Worm (Caenorhabditis elegans) whole organism, late embryonic: Measurements from ENCODE around the gene tasp-1.

Experiments
- C08G9.2 ChIP-seq: sonication (generic microtip); optimal IDR thresholded peaks from 2 replicates; lab custom pipeline; 2016; ENCODE audit warnings: mild to moderate bottlenecking, missing genetic modification characterization, moderate library complexity, missing compliant biosample characterization
- K02D7.2 ChIP-seq: sonication (generic microtip); optimal IDR thresholded peaks from 2 replicates; lab custom pipeline; 2017; ENCODE audit warnings: mild to moderate bottlenecking, missing genetic modification characterization, missing compliant biosample characterization
- ama-1 ChIP-seq: fragments of 150-350 bp; optimal IDR thresholded peaks from 2 replicates; lab custom pipeline; 2014
- ceh-14 ChIP-seq: sonication (generic microtip); optimal IDR thresholded peaks from 2 replicates; lab custom pipeline; 2016; ENCODE audit warnings: missing genotype, missing genetic modification characterization, missing compliant biosample characterization
- ceh-19 ChIP-seq: fragments of 200-800 bp; sonication (Bioruptor generic); optimal IDR thresholded peaks from 2 replicates; lab custom pipeline; 2018; ENCODE audit warnings: mild to moderate bottlenecking, missing genetic modification characterization, missing compliant biosample characterization
- ceh-24 ChIP-seq: sonication (generic microtip); optimal IDR thresholded peaks from 2 replicates; lab custom pipeline; 2016; ENCODE audit warnings: mild to moderate bottlenecking, missing genetic modification characterization, missing compliant biosample characterization
- ceh-31 ChIP-seq: sonication (generic microtip); optimal IDR thresholded peaks from 2 replicates; lab custom pipeline; 2016; ENCODE audit warnings: missing genetic modification characterization, missing compliant biosample characterization
- ceh-34 ChIP-seq: sonication (generic microtip); optimal IDR thresholded peaks from 2 replicates; lab custom pipeline; 2016; ENCODE audit warnings: mild to moderate bottlenecking, missing genetic modification characterization, missing compliant biosample characterization
- ceh-48 ChIP-seq: sonication (generic microtip); optimal IDR thresholded peaks from 2 replicates; lab custom pipeline; 2016; ENCODE audit warnings: missing genetic modification characterization, inconsistent platforms, missing compliant biosample characterization
- ceh-6 ChIP-seq: fragments of 200-800 bp; sonication (Bioruptor generic); optimal IDR thresholded peaks from 2 replicates; lab custom pipeline; 2018; ENCODE audit warnings: mild to moderate bottlenecking, missing genetic modification characterization, missing compliant biosample characterization
- ceh-9 ChIP-seq: sonication (generic microtip); optimal IDR thresholded peaks from 2 replicates; lab custom pipeline; 2016; ENCODE audit warnings: mild to moderate bottlenecking, missing genetic modification characterization, inconsistent platforms, missing compliant biosample characterization
- elt-2 ChIP-seq: sonication (generic microtip); optimal IDR thresholded peaks from 2 replicates; lab custom pipeline; 2016; ENCODE audit warnings: missing genetic modification reagents, missing genetic modification characterization, missing compliant biosample characterization
- elt-4 ChIP-seq: sonication (generic microtip); optimal IDR thresholded peaks from 2 replicates; lab custom pipeline; 2016; ENCODE audit warnings: missing genetic modification characterization, missing compliant biosample characterization
- ets-4 ChIP-seq: sonication (generic microtip); optimal IDR thresholded peaks from 2 replicates; lab custom pipeline; 2016; ENCODE audit warnings: missing genetic modification characterization, missing compliant biosample characterization
- eyg-1 ChIP-seq: sonication (generic microtip); optimal IDR thresholded peaks from 2 replicates; lab custom pipeline; 2016; ENCODE audit warnings: missing genotype, missing genetic modification characterization, missing compliant biosample characterization
- fax-1 ChIP-seq: sonication (generic microtip); optimal IDR thresholded peaks from 2 replicates; lab custom pipeline; 2016; ENCODE audit warnings: missing genotype, missing genetic modification characterization, missing compliant biosample characterization
- fkh-6 ChIP-seq: sonication (generic microtip); optimal IDR thresholded peaks from 2 replicates; lab custom pipeline; 2016; ENCODE audit warnings: missing genetic modification characterization, missing compliant biosample characterization
- gmeb-2 ChIP-seq: sonication (generic microtip); optimal IDR thresholded peaks from 2 replicates; lab custom pipeline; 2016; ENCODE audit warnings: missing genetic modification characterization, inconsistent platforms, missing compliant biosample characterization
- hlh-13 ChIP-seq: fragments of 200-800 bp; sonication (Bioruptor generic); optimal IDR thresholded peaks from 2 replicates; lab custom pipeline; 2018; ENCODE audit warnings: mild to moderate bottlenecking, missing genetic modification characterization, missing compliant biosample characterization
- lim-6 ChIP-seq: sonication (generic microtip); optimal IDR thresholded peaks from 2 replicates; lab custom pipeline; 2016; ENCODE audit warnings: missing genetic modification characterization, missing compliant biosample characterization
- lin-11 ChIP-seq: fragments of 200-800 bp; sonication (Bioruptor generic); optimal IDR thresholded peaks from 2 replicates; lab custom pipeline; 2018; ENCODE audit warnings: mild to moderate bottlenecking, missing genetic modification characterization, missing compliant biosample characterization
- madf-2 ChIP-seq: sonication (generic microtip); optimal IDR thresholded peaks from 2 replicates; lab custom pipeline; 2017; ENCODE audit warnings: missing genetic modification characterization, missing compliant biosample characterization
- mec-3 ChIP-seq: sonication (generic microtip); optimal IDR thresholded peaks from 2 replicates; lab custom pipeline; 2016; ENCODE audit warnings: borderline replicate concordance, missing genetic modification characterization, missing compliant biosample characterization
- nhr-232 ChIP-seq: sonication (generic microtip); optimal IDR thresholded peaks from 2 replicates; lab custom pipeline; 2016; ENCODE audit warnings: missing genetic modification characterization, missing compliant biosample characterization
- pax-1 ChIP-seq: fragments of 150-350 bp; optimal IDR thresholded peaks from 2 replicates; lab custom pipeline; 2014; ENCODE audit warnings: missing biosample characterization, missing genetic modification characterization
- pha-4 ChIP-seq: fragments of 150-350 bp; optimal IDR thresholded peaks from 2 replicates; lab custom pipeline; 2018; ENCODE audit warnings: missing biosample characterization, missing genetic modification reagents, missing genetic modification characterization
- pqm-1 ChIP-seq: sonication (generic microtip); optimal IDR thresholded peaks from 2 replicates; lab custom pipeline; 2016; ENCODE audit warnings: missing genetic modification characterization, missing compliant biosample characterization
- ref-2 ChIP-seq: sonication (generic microtip); optimal IDR thresholded peaks from 2 replicates; lab custom pipeline; 2016; ENCODE audit warnings: missing genetic modification characterization, missing compliant biosample characterization
- rnt-1 ChIP-seq: sonication (generic microtip); optimal IDR thresholded peaks from 2 replicates; lab custom pipeline; 2016; ENCODE audit warnings: missing genetic modification characterization, missing compliant biosample characterization
- sox-4 ChIP-seq: sonication (generic microtip); optimal IDR thresholded peaks from 2 replicates; lab custom pipeline; 2017; ENCODE audit warnings: mild to moderate bottlenecking, missing genetic modification characterization, inconsistent platforms, missing compliant biosample characterization
- tbx-2 ChIP-seq: sonication (generic microtip); optimal IDR thresholded peaks from 2 replicates; lab custom pipeline; 2016; ENCODE audit warnings: missing genetic modification characterization, missing compliant biosample characterization
- tbx-7 ChIP-seq: sonication (generic microtip); optimal IDR thresholded peaks from 2 replicates; lab custom pipeline; 2016; ENCODE audit warnings: missing genotype, missing genetic modification characterization, missing compliant biosample characterization
- unc-3 ChIP-seq, 2 experiments: fragments of 200-800 bp in 1 of 2; sonication (Bioruptor generic) in 1 of 2; sonication (generic microtip) in 1 of 2; conservative IDR thresholded peaks in 1 of 2; optimal IDR thresholded peaks in 1 of 2; 2 replicates each; pipeline versions ENCODE4 v1.3.6 to Lab custom; 2016 to 2022; ENCODE audit warnings: missing compliant biosample characterization in 2 of 2, missing genetic modification characterization in 2 of 2, missing genetic modification reagents in 1 of 2
- unc-55 ChIP-seq: sonication (generic microtip); optimal IDR thresholded peaks from 2 replicates; lab custom pipeline; 2017; ENCODE audit warnings: missing biosample characterization, missing genetic modification reagents, missing genetic modification characterization
- unc-86 ChIP-seq: sonication (generic microtip); optimal IDR thresholded peaks from 2 replicates; lab custom pipeline; 2016; ENCODE audit warnings: missing genetic modification characterization, missing compliant biosample characterization
- zip-5 ChIP-seq: sonication (generic microtip); optimal IDR thresholded peaks from 2 replicates; lab custom pipeline; 2016; ENCODE audit warnings: missing genetic modification characterization, missing compliant biosample characterization

Gene tasp-1

ce11 chrIII:10758422-10758821 is 685 bp upstream of the tasp-1 start, which contains the start of gene K01G5.10:
K01G5.10 (minus strand) TSS chrIII:10758522.
- TF ChIP-seq rnt-1 (tag; lab: Kevin White, UChicago): no peak
- TF ChIP-seq unc-86: no peak
- no peak for TF ChIP-seq unc-3 (GFP tag; conservative IDR thresholded peaks at IDR 0.05; lab: Robert Waterston, UW)
- TF ChIP-seq unc-3 (tag; optimal IDR thresholded peaks at IDR 0.05; lab: Kevin White, UChicago): no peak
- no peak for TF ChIP-seq mec-3 (tag; lab: Kevin White, UChicago)
- TF ChIP-seq ceh-31 (tag; lab: Kevin White, UChicago): no peak
- no peak for TF ChIP-seq lin-11 (tag; lab: Kevin White, UChicago)
- TF ChIP-seq fkh-6: no peak
- TF ChIP-seq ceh-6 (GFP tag; lab: Kevin White, UChicago): no peak

ce11 chrIII:10763032-10763431 is 3.9 kb downstream of the tasp-1 start, which contains the start of gene dpy-28:
dpy-28 (plus strand) TSS chrIII:10763131.
- no peak for TF ChIP-seq ceh-14
- no peak for TF ChIP-seq zip-5 (tag; lab: Kevin White, UChicago)
- no peak for TF ChIP-seq gmeb-2 (tag; lab: Kevin White, UChicago)
- TF ChIP-seq ref-2 (tag; lab: Kevin White, UChicago): no peak
- no peak for TF ChIP-seq C08G9.2 (tag; lab: Kevin White, UChicago)
- TF ChIP-seq tbx-2 (tag; lab: Kevin White, UChicago): no peak
- no peak for TF ChIP-seq sox-4 (tag; lab: Kevin White, UChicago)
- no peak for TF ChIP-seq hlh-13 (GFP tag; lab: Kevin White, UChicago)
- TF ChIP-seq lin-11 (tag; lab: Kevin White, UChicago): no peak
- no peak for TF ChIP-seq ceh-19
- TF ChIP-seq unc-55 (GFP tag; lab: Kevin White, UChicago): no peak
- TF ChIP-seq ceh-31 (tag; lab: Kevin White, UChicago): no peak
- TF ChIP-seq madf-2: no peak
- TF ChIP-seq elt-4 (tag; lab: Kevin White, UChicago): no peak
- TF ChIP-seq nhr-232 (tag; lab: Kevin White, UChicago): no peak
- no peak for TF ChIP-seq K02D7.2 (tag; lab: Kevin White, UChicago)
- TF ChIP-seq ceh-24 (tag; lab: Kevin White, UChicago): no peak
- TF ChIP-seq lim-6 (tag; lab: Kevin White, UChicago): no peak

- TF ChIP-seq pha-4 (tag; lab: Kevin White, UChicago) (no peak), sox-4 (tag; lab: Kevin White, UChicago) (no peak), ets-4 (no peak), ceh-48 (tag; lab: Kevin White, UChicago) (no peak), ceh-34 (tag; lab: Kevin White, UChicago) (no peak), fax-1 (tag; lab: Kevin White, UChicago) (no peak), ref-2 (tag; lab: Kevin White, UChicago) (no peak)
Observed at ce11 chrIII:10769693-10770092, 10.6 kb downstream of the tasp-1 start.

ce11 chrIII:10781553-10781952 is 22.4 kb downstream of the tasp-1 start, which contains the start of gene ptr-19:
ptr-19 (plus strand) TSS chrIII:10781853.
- TF ChIP-seq zip-5 (tag; lab: Kevin White, UChicago) (no peak), fax-1 (tag; lab: Kevin White, UChicago) (no peak), ama-1 (lab: Kevin White, UChicago) (no peak), elt-2 (no peak), pqm-1 (tag; lab: Kevin White, UChicago) (no peak), eyg-1 (no peak), lin-11 (tag; lab: Kevin White, UChicago) (no peak), ceh-9 (tag; lab: Kevin White, UChicago) (no peak), tbx-7 (tag; lab: Kevin White, UChicago) (no peak)

ce11 chrIII:10783052-10783451 is 23.9 kb downstream of the tasp-1 start:
- TF ChIP-seq ceh-48 (tag; lab: Kevin White, UChicago) (no peak), pax-1 (tag; lab: Kevin White, UChicago) (peak; percentile 96)
- TF ChIP-seq, all 69 proteins: peak for 1
